Worm (Caenorhabditis elegans): ENCODE measurements around the gene jmjd-5.

jmjd-5 gene

DNA sequence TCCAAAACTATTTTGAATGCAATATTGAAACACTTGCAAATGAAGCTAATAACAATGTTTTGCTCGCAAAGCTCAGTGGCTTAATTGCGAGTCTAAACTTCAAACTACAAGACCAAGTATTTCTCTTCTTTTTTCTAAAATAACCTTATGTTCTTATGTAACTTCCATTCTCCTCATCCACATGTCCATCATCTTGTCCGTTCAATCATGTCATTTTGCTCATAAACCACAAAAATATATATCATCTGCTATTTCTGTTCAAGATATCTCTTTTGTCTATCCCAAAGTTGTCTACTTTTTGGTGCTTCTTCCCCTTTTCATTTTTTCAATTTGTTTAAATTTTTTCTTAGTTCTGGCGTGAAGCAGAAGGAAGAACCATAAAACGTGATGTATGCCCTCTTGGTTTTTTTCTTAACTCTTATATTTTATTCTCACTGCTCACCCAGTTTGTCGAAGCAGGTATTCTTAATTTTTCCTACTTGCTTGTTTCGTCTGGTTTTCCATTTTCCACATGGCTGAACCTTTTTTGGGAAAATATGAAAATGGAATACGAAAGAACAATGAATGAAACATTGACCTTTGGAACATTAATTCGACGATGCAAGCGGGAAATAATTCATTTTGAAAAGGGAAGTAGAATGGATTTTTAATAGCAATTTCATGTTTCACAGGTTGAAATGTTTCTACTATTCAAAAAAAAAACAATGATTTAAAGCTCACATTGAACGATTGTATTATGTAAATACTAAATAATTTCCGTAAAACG is 43.5 kb downstream of the jmjd-5 start:
- TF ChIP-seq lag-1 (GFP tag; IDR thresholded peaks at IDR 0.05) = no peak
- no peak for TF ChIP-seq gei-17 (GFP tag; optimal IDR thresholded peaks at IDR 0.05)
- no peak for TF ChIP-seq bed-2 (GFP tag; IDR thresholded peaks at IDR 0.05)
- TF ChIP-seq Y79H2A.3 (GFP tag; conservative IDR thresholded peaks at IDR 0.05) = no peak
- no peak for TF ChIP-seq snpc-1.3 (tag; optimal IDR thresholded peaks at IDR 0.05; ENCODE audit: insufficient read depth)
- TF ChIP-seq nhr-120 (GFP tag; IDR thresholded peaks at IDR 0.05) = no peak
- TF ChIP-seq attf-6 (GFP tag; IDR thresholded peaks at IDR 0.05) = no peak

DNA sequence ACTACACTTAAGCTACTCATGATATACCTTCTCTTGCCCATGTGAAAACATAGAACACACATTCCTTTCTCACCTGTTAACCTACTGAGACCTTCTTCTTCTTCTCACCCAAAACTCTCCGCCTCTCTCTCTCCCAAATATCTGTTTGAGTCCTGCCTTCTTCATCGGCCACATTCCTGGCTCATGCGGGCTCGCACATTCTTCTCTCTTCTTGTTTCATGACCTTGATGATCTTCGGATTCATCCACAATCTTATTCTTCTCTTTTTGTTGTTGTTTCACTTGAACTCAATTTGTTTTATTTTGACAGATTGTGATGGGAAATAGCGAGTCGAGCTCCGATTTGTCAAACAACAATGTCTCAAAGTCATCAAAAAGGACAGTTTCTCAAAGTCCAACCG is 44.6 kb downstream of the jmjd-5 start, which contains the start of gene T19C4.5:
Gene T19C4.5, plus strand, starts transcription at position 308 of the 400 bp plus-strand sequence.
- TF ChIP-seq Y56A3A.18 (GFP tag; IDR thresholded peaks at IDR 0.05) = no peak
- TF ChIP-seq F23B12.7 (tag; optimal IDR thresholded peaks at IDR 0.05; ENCODE audit: insufficient read depth) = no peak
- TF ChIP-seq lsy-27 (tag; optimal IDR thresholded peaks at IDR 0.05; ENCODE audit: borderline replicate concordance, insufficient read depth) = no peak
- TF ChIP-seq nfyb-1 (GFP tag; IDR thresholded peaks at IDR 0.05) = no peak
- no peak for TF ChIP-seq snpc-3.4 (tag; optimal IDR thresholded peaks at IDR 0.05)
- no peak for TF ChIP-seq ztf-28 (GFP tag; IDR thresholded peaks at IDR 0.05)
- TF ChIP-seq hrde-1 (tag; optimal IDR thresholded peaks at IDR 0.05; ENCODE audit: borderline replicate concordance) = no peak
- TF ChIP-seq tlf-1 (GFP tag; optimal IDR thresholded peaks at IDR 0.05) = no peak
- TF ChIP-seq dpl-1 (GFP tag; optimal IDR thresholded peaks at IDR 0.05) = no peak
- TF ChIP-seq zim-3 (tag; optimal IDR thresholded peaks at IDR 0.05) = no peak
- TF ChIP-seq attf-3 (GFP tag; conservative IDR thresholded peaks at IDR 0.05) = no peak
- no peak for TF ChIP-seq pha-4 (tag; optimal IDR thresholded peaks at IDR 0.05)
- no peak for TF ChIP-seq rpc-1 (optimal IDR thresholded peaks at IDR 0.05)
- no peak for TF ChIP-seq rpc-1 (tag; optimal IDR thresholded peaks at IDR 0.05)
- TF ChIP-seq ztf-6 (GFP tag; IDR thresholded peaks at IDR 0.05) = no peak
- TF ChIP-seq athp-1 (tag; optimal IDR thresholded peaks at IDR 0.05) = no peak
- no peak for TF ChIP-seq hmg-1.2 (GFP tag; IDR thresholded peaks at IDR 0.05)
- no peak for TF ChIP-seq chd-7 (tag; optimal IDR thresholded peaks at IDR 0.05)
- no peak for TF ChIP-seq hsf-1 (GFP tag; IDR thresholded peaks at IDR 0.05)

DNA sequence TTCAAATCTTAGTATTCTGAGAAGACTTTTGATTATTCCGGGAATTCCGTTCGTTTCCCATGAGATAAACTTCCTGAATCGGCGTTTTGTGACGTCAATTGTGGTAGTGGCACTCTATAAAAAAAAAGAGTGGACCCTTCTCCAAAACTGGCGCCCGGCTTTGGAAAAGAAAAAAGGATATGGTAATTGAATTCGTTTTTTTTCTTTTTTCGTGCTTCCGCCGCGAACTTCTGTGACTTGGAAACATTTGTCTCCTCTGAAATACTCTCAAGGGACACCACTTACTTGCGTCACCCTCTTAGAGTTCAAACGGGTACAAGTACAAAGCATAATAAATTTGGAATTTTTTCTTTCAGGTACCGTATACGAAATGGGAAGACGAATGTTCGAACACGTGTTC is 45.4 kb downstream of the jmjd-5 start:
- TF ChIP-seq Y53F4B.3 (GFP tag; IDR thresholded peaks at IDR 0.05) (no peak), bed-1 (GFP tag; IDR thresholded peaks at IDR 0.05) (no peak), F33H1.4 (GFP tag; IDR thresholded peaks at IDR 0.05) (no peak), nhr-80 (tag; optimal IDR thresholded peaks at IDR 0.05) (no peak), cebp-1 (GFP tag; IDR thresholded peaks at IDR 0.05) (no peak), cebp-1 (tag; optimal IDR thresholded peaks at IDR 0.05) (no peak), dox-1 (GFP tag; IDR thresholded peaks at IDR 0.05) (no peak), egrh-3 (GFP tag; IDR thresholded peaks at IDR 0.05) (no peak), lir-1 (GFP tag; conservative IDR thresholded peaks at IDR 0.05) (no peak), B0336.3 (GFP tag; IDR thresholded peaks at IDR 0.05) (no peak), ztf-3 (GFP tag; optimal IDR thresholded peaks at IDR 0.05) (no peak), F55B11.4 (tag; optimal IDR thresholded peaks at IDR 0.05; ENCODE audit: borderline replicate concordance, insufficient read depth) (no peak), Y95B8A.8 (GFP tag; IDR thresholded peaks at IDR 0.05) (no peak), let-607 (tag; optimal IDR thresholded peaks at IDR 0.05) (no peak), atf-7 (tag; optimal IDR thresholded peaks at IDR 0.05) (no peak)

Measured in whole organism, young adult.